Fruit fly (Drosophila melanogaster): ENCODE measurements around the gene nau.

dm6 chr3R:23737676-23738574 lies 19.8 kb upstream of the nau start:
- TF ChIP-seq ovo (GFP tag; optimal IDR thresholded peaks at IDR 0.05) = no peak
- no peak for TF ChIP-seq CG33017 (tag; optimal IDR thresholded peaks at IDR 0.05)
- TF ChIP-seq CG11617 (GFP tag; optimal IDR thresholded peaks at IDR 0.05) = no peak
- no peak for TF ChIP-seq cic (GFP tag; optimal IDR thresholded peaks at IDR 0.05)
- no peak for TF ChIP-seq CG1620 (GFP tag; optimal IDR thresholded peaks at IDR 0.05)
- TF ChIP-seq CG7101 (tag; optimal IDR thresholded peaks at IDR 0.05) = no peak
- no peak for TF ChIP-seq kay (GFP tag; ENCODE audit: borderline replicate concordance)

Data from whole organism, adult.